Worm (Caenorhabditis elegans) whole organism, L4 larva: ENCODE results near the gene C23F12.4.

Source experiments
- D1046.2 ChIP-seq: fragments of 200-800 bp; sonication (Bioruptor generic); IDR thresholded peaks from 2 replicates; pipeline ENCODE4 v1.3.6; 2022; ENCODE audit warnings: missing genetic modification characterization, missing compliant biosample characterization
- Y105C5A.15 ChIP-seq: fragments of 200-800 bp; sonication (Bioruptor generic); IDR thresholded peaks from 2 replicates; pipeline ENCODE4 v1.3.6; 2022; ENCODE audit warnings: missing genetic modification characterization, missing compliant biosample characterization
- Y48G9A.11 ChIP-seq: fragments of 200-800 bp; sonication (Bioruptor generic); IDR thresholded peaks from 2 replicates; pipeline ENCODE4 v1.3.6; 2022; ENCODE audit warnings: missing genetic modification reagents, missing genetic modification characterization, missing compliant biosample characterization
- Y5F2A.4 ChIP-seq: fragments of 200-800 bp; sonication (Bioruptor generic); optimal IDR thresholded peaks from 2 replicates; lab custom pipeline; 2018; ENCODE audit warnings: mild to moderate bottlenecking, missing genetic modification characterization, missing compliant biosample characterization
- ZK337.2 ChIP-seq: fragments of 200-800 bp; sonication (Bioruptor generic); IDR thresholded peaks from 2 replicates; pipeline ENCODE4 v1.3.6; 2022; ENCODE audit warnings: missing genetic modification reagents, missing genetic modification characterization, missing compliant biosample characterization
- aha-1 ChIP-seq: fragments of 150-350 bp; peaks from one replicate; lab custom pipeline; 2014; ENCODE audit warnings: missing biosample characterization, missing genetic modification characterization
- ceh-28 ChIP-seq: fragments of 150-350 bp; optimal IDR thresholded peaks from 2 replicates; lab custom pipeline; 2014; ENCODE audit warnings: missing biosample characterization, missing genetic modification reagents, missing genetic modification characterization
- ceh-32 ChIP-seq: sonication (generic microtip); optimal IDR thresholded peaks from 2 replicates; lab custom pipeline; 2016; ENCODE audit warnings: mild to moderate bottlenecking, missing genetic modification characterization, missing compliant biosample characterization; ENCODE audit not compliant: poor library complexity
- ceh-44 ChIP-seq: fragments of 200-800 bp; sonication (Bioruptor generic); IDR thresholded peaks from 2 replicates; pipeline ENCODE4 v1.3.6; 2022; ENCODE audit warnings: missing genetic modification reagents, missing genetic modification characterization, missing compliant biosample characterization
- ceh-62 ChIP-seq: sonication (generic microtip); optimal IDR thresholded peaks from 2 replicates; lab custom pipeline; 2017; ENCODE audit warnings: missing biosample characterization, missing genetic modification characterization
- ceh-82 ChIP-seq: sonication (generic microtip); optimal IDR thresholded peaks from 2 replicates; lab custom pipeline; 2017; ENCODE audit warnings: missing biosample characterization, missing genetic modification characterization
- cey-2 ChIP-seq: sonication (generic microtip); optimal IDR thresholded peaks from 3 replicates; lab custom pipeline; 2017; ENCODE audit warnings: missing genetic modification characterization, mild to moderate bottlenecking, missing compliant biosample characterization, antibody characterized with exemption, borderline replicate concordance; ENCODE audit not compliant: insufficient read depth
- ctbp-1 ChIP-seq: fragments of 200-800 bp; sonication (Bioruptor generic); IDR thresholded peaks from 2 replicates; pipeline ENCODE4 v1.3.6; 2022; ENCODE audit warnings: missing genetic modification reagents, missing genetic modification characterization, missing compliant biosample characterization
- daf-19 ChIP-seq: fragments of 200-800 bp; sonication (Bioruptor generic); conservative IDR thresholded peaks from 2 replicates; pipeline ENCODE4 v1.3.6; 2022; ENCODE audit warnings: missing genetic modification characterization, missing compliant biosample characterization
- dmd-6 ChIP-seq: fragments of 200-800 bp; sonication (Bioruptor generic); IDR thresholded peaks from 2 replicates; pipeline ENCODE4 v1.3.6; 2022; ENCODE audit warnings: missing genetic modification reagents, missing genetic modification characterization, missing compliant biosample characterization
- dve-1 ChIP-seq: sonication (generic microtip); optimal IDR thresholded peaks from 2 replicates; lab custom pipeline; 2017; ENCODE audit warnings: antibody characterized with exemption, mild to moderate bottlenecking, missing genetic modification characterization, missing compliant biosample characterization; ENCODE audit not compliant: insufficient read depth
- egl-27 ChIP-seq: sonication (generic microtip); optimal IDR thresholded peaks from 3 replicates; lab custom pipeline; 2017; ENCODE audit warnings: missing biosample characterization, missing genetic modification reagents, missing genetic modification characterization
- gei-8 ChIP-seq: fragments of 200-800 bp; sonication (Bioruptor generic); optimal IDR thresholded peaks from 2 replicates; lab custom pipeline; 2018; ENCODE audit warnings: mild to moderate bottlenecking, missing genetic modification characterization, missing compliant biosample characterization
- hlh-11 ChIP-seq: fragments of 200-800 bp; sonication (Bioruptor generic); optimal IDR thresholded peaks from 2 replicates; lab custom pipeline; 2018; ENCODE audit warnings: mild to moderate bottlenecking, missing genetic modification characterization, missing compliant biosample characterization
- hlh-30 ChIP-seq: sonication (generic microtip); optimal IDR thresholded peaks from 2 replicates; lab custom pipeline; 2017; ENCODE audit warnings: antibody characterized with exemption, mild to moderate bottlenecking, missing genetic modification characterization, missing compliant biosample characterization; ENCODE audit not compliant: insufficient read depth
- hmg-1.1 ChIP-seq: fragments of 200-800 bp; sonication (Bioruptor generic); IDR thresholded peaks from 2 replicates; pipeline ENCODE4 v1.3.6; 2022; ENCODE audit warnings: missing genetic modification reagents, missing genetic modification characterization, missing compliant biosample characterization
- lim-7 ChIP-seq: fragments of 200-800 bp; sonication (Bioruptor generic); IDR thresholded peaks from 2 replicates; pipeline ENCODE4 v1.3.6; 2022; ENCODE audit warnings: missing genetic modification characterization, missing compliant biosample characterization
- lin-15B ChIP-seq: fragments of 150-350 bp; sonication (generic microtip); optimal IDR thresholded peaks from 3 replicates; lab custom pipeline; 2014; ENCODE audit warnings: missing biosample characterization, missing genetic modification characterization
- lin-38 ChIP-seq: fragments of 200-800 bp; sonication (Bioruptor generic); IDR thresholded peaks from 2 replicates; pipeline ENCODE4 v1.3.6; 2022; ENCODE audit warnings: missing genetic modification reagents, missing genetic modification characterization, missing compliant biosample characterization
- madf-5 ChIP-seq, 2 experiments: fragments of 200-800 bp; sonication (Bioruptor generic); IDR thresholded peaks; 2 replicates each; pipeline ENCODE4 v1.3.6; 2022; ENCODE audit warnings: missing compliant biosample characterization in 2 of 2, missing genetic modification characterization in 2 of 2
- mdl-1 ChIP-seq, 2 experiments: fragments of 150-350 bp in 1 of 2; sonication (generic microtip) in 1 of 2; optimal IDR thresholded peaks; 2 replicates each; lab custom pipeline; 2014 to 2017; ENCODE audit warnings: missing biosample characterization in 2 of 2, missing genetic modification characterization in 2 of 2
- mep-1 ChIP-seq: fragments of 150-350 bp; sonication (generic microtip); optimal IDR thresholded peaks from 3 replicates; lab custom pipeline; 2014; ENCODE audit warnings: missing biosample characterization, missing genetic modification characterization
- mes-2 ChIP-seq: sonication (generic microtip); optimal IDR thresholded peaks from 2 replicates; lab custom pipeline; 2016; ENCODE audit warnings: missing genotype, mild to moderate bottlenecking, missing genetic modification characterization, missing compliant biosample characterization; ENCODE audit not compliant: poor library complexity, severe bottlenecking
- mxl-3 ChIP-seq: fragments of 200-800 bp; sonication (Bioruptor generic); optimal IDR thresholded peaks from 2 replicates; lab custom pipeline; 2018; ENCODE audit warnings: mild to moderate bottlenecking, missing genetic modification characterization, missing compliant biosample characterization
- nhr-11 ChIP-seq: fragments of 150-350 bp; optimal IDR thresholded peaks from 2 replicates; lab custom pipeline; 2014; ENCODE audit warnings: missing biosample characterization, missing genetic modification characterization
- nhr-111 ChIP-seq: fragments of 200-800 bp; sonication (Bioruptor generic); optimal IDR thresholded peaks from 2 replicates; lab custom pipeline; 2018; ENCODE audit warnings: mild to moderate bottlenecking, missing genetic modification characterization, missing compliant biosample characterization
- nhr-25 ChIP-seq: sonication (generic microtip); optimal IDR thresholded peaks from 2 replicates; lab custom pipeline; 2017; ENCODE audit warnings: missing genetic modification characterization, mild to moderate bottlenecking, missing compliant biosample characterization, antibody characterized with exemption, moderate library complexity, borderline replicate concordance; ENCODE audit not compliant: insufficient read depth
- nhr-28 ChIP-seq: fragments of 150-350 bp; optimal IDR thresholded peaks from 2 replicates; lab custom pipeline; 2014; ENCODE audit warnings: missing biosample characterization, missing genetic modification characterization
- nhr-41 ChIP-seq: fragments of 200-800 bp; sonication (Bioruptor generic); IDR thresholded peaks from 2 replicates; pipeline ENCODE4 v1.3.6; 2022; ENCODE audit warnings: missing genetic modification reagents, missing genetic modification characterization, missing compliant biosample characterization
- nhr-48 ChIP-seq: sonication (generic microtip); optimal IDR thresholded peaks from 2 replicates; lab custom pipeline; 2016; ENCODE audit warnings: mild to moderate bottlenecking, missing genetic modification characterization, missing compliant biosample characterization
- nhr-77 ChIP-seq: fragments of 150-350 bp; optimal IDR thresholded peaks from 2 replicates; lab custom pipeline; 2014; ENCODE audit warnings: missing biosample characterization, missing genetic modification characterization
- php-3 ChIP-seq: fragments of 200-800 bp; sonication (Bioruptor generic); IDR thresholded peaks from 2 replicates; pipeline ENCODE4 v1.3.6; 2022; ENCODE audit warnings: missing genetic modification reagents, missing genetic modification characterization, missing compliant biosample characterization
- rbr-2 ChIP-seq: sonication (generic microtip); optimal IDR thresholded peaks from 2 replicates; lab custom pipeline; 2016; ENCODE audit warnings: missing genotype, missing genetic modification characterization, missing compliant biosample characterization
- set-16 ChIP-seq: fragments of 200-800 bp; sonication (Bioruptor generic); IDR thresholded peaks from 2 replicates; pipeline ENCODE4 v1.3.6; 2022; ENCODE audit warnings: missing genetic modification reagents, missing genetic modification characterization, missing compliant biosample characterization
- spr-1 ChIP-seq: sonication (generic microtip); optimal IDR thresholded peaks from 2 replicates; lab custom pipeline; 2016; ENCODE audit warnings: mild to moderate bottlenecking, missing genetic modification characterization, missing compliant biosample characterization
- unc-130 ChIP-seq: sonication (generic microtip); optimal IDR thresholded peaks from 2 replicates; lab custom pipeline; 2016; ENCODE audit warnings: missing genetic modification reagents, missing genetic modification characterization, missing compliant biosample characterization
- unc-62 ChIP-seq, 3 experiments: fragments of 150-350 bp in 1 of 3; sonication (generic microtip); optimal IDR thresholded peaks in 2 of 3; peaks in 1 of 3; 1 replicate in 1 of 3; 2 replicates in 2 of 3; lab custom pipeline; 2014 to 2017; ENCODE audit warnings: missing biosample characterization in 3 of 3, missing genetic modification characterization in 3 of 3, missing genetic modification reagents in 3 of 3, missing genotype in 1 of 3

The C23F12.4 gene

ce11 chrX:9397401-9397800, 10.3 kb downstream of the C23F12.4 start, which contains the start of gene fln-2:
Gene fln-2, plus strand, starts transcription at chrX:9397701.
- TF ChIP-seq unc-62 (GFP tag; optimal IDR thresholded peaks at IDR 0.05 in 1 of 2; lab: Kevin White, UChicago) (peak in 1 of 2 experiments; percentile 63), unc-62 (tag; optimal IDR thresholded peaks at IDR 0.05; lab: Kevin White, UChicago) (no peak), rbr-2 (tag; lab: Kevin White, UChicago) (no peak), aha-1 (peak; percentile 37), daf-19 (no peak), ceh-44 (no peak), mes-2 (tag; lab: Kevin White, UChicago) (no peak), ZK337.2 (GFP tag; lab: Robert Waterston, UW) (no peak), nhr-111 (no peak)

ce11 chrX:9401963-9402362, 14.8 kb downstream of the C23F12.4 start:
- TF ChIP-seq Y5F2A.4 (GFP tag; lab: Kevin White, UChicago) (no peak), cey-2 (tag; lab: Kevin White, UChicago) (no peak), hlh-30 (tag; lab: Kevin White, UChicago) (peak; percentile 32), unc-130 (GFP tag; lab: Kevin White, UChicago) (no peak), mxl-3 (GFP tag; lab: Kevin White, UChicago) (peak; percentile 18), mdl-1 (tag; optimal IDR thresholded peaks at IDR 0.05; lab: Kevin White, UChicago) (peak in 1 of 2 experiments; percentile 55), nhr-28 (peak; percentile 7), nhr-25 (tag; lab: Kevin White, UChicago) (peak; percentile 66), ZK337.2 (GFP tag; lab: Robert Waterston, UW) (no peak), ceh-82 (tag; lab: Kevin White, UChicago) (no peak), ctbp-1 (GFP tag; lab: Robert Waterston, UW) (no peak)

ce11 chrX:9402464-9402863, 15.3 kb downstream of the C23F12.4 start:
- TF ChIP-seq nhr-77 (tag; lab: Kevin White, UChicago) (no peak), nhr-48 (tag; lab: Kevin White, UChicago) (no peak), mxl-3 (GFP tag; lab: Kevin White, UChicago) (no peak), nhr-41 (no peak), set-16 (GFP tag; lab: Robert Waterston, UW) (no peak), madf-5 (GFP tag; IDR thresholded peaks at IDR 0.05; lab: Robert Waterston, UW) (no peak), Y48G9A.11 (GFP tag; lab: Robert Waterston, UW) (no peak), spr-1 (tag; lab: Kevin White, UChicago) (no peak), nhr-11 (tag; lab: Kevin White, UChicago) (no peak)

- TF ChIP-seq egl-27 (tag; lab: Kevin White, UChicago) (no peak), mep-1 (peak; percentile 30), ctbp-1 (GFP tag; lab: Robert Waterston, UW) (no peak), dmd-6 (no peak), ceh-32 (no peak), hlh-30 (tag; lab: Kevin White, UChicago) (peak; percentile 20), lin-38 (GFP tag; lab: Robert Waterston, UW) (no peak), lin-15B (no peak), rbr-2 (tag; lab: Kevin White, UChicago) (no peak), lim-7 (GFP tag; lab: Robert Waterston, UW) (no peak), hmg-1.1 (no peak), nhr-25 (tag; lab: Kevin White, UChicago) (peak; percentile 88), ZK337.2 (GFP tag; lab: Robert Waterston, UW) (no peak), mxl-3 (GFP tag; lab: Kevin White, UChicago) (no peak), php-3 (no peak), D1046.2 (GFP tag; lab: Robert Waterston, UW) (no peak), nhr-41 (no peak), ceh-28 (no peak), hlh-11 (tag; lab: Kevin White, UChicago) (peak; percentile 2), ceh-44 (no peak), ceh-62 (tag; lab: Kevin White, UChicago) (no peak), gei-8 (GFP tag; lab: Kevin White, UChicago) (no peak), Y105C5A.15 (GFP tag; lab: Robert Waterston, UW) (no peak), dve-1 (tag; lab: Kevin White, UChicago) (no peak)
Observed at ce11 chrX:9403622-9404255, 16.6 kb downstream of the C23F12.4 start.
